Fruit fly (Drosophila melanogaster) whole organism, embryonic: ENCODE data around the gene Usf.
A peak's percentile ranks its signal among the peaks of the same experiment; 100 is the strongest.

Experiments used
- CG10209 ChIP-seq: fragments of 200-800 bp; sonication (Bioruptor generic); optimal IDR thresholded peaks from 3 replicates; lab custom pipeline; 2017; ENCODE audit warnings: missing biosample characterization, mild to moderate bottlenecking, missing genetic modification characterization, missing genetic modification reagents
- CG1024 ChIP-seq: fragments of 200-800 bp; sonication (Bioruptor generic); IDR thresholded peaks from 2 replicates; pipeline ENCODE4 v1.3.6; 2022; ENCODE audit warnings: missing biosample characterization, missing genetic modification characterization
- CG1233 ChIP-seq: fragments of 200-800 bp; sonication (Bioruptor generic); optimal IDR thresholded peaks from 4 replicates; lab custom pipeline; 2018; ENCODE audit warnings: missing biosample characterization, mild to moderate bottlenecking, missing genetic modification characterization
- CG14441 ChIP-seq: fragments of 200-800 bp; sonication (Bioruptor generic); IDR thresholded peaks from 2 replicates; pipeline ENCODE4 v1.3.6; 2022; ENCODE audit warnings: missing biosample characterization, missing genetic modification characterization
- CG14667 ChIP-seq: fragments of 200-800 bp; sonication (Bioruptor generic); IDR thresholded peaks from 2 replicates; pipeline ENCODE4 v1.3.6; 2022; ENCODE audit warnings: missing biosample characterization, missing genetic modification characterization
- CG16813 ChIP-seq: fragments of 200-800 bp; sonication (Bioruptor generic); IDR thresholded peaks from 3 replicates; pipeline ENCODE4 v1.3.6; 2022; ENCODE audit warnings: missing biosample characterization, missing genetic modification characterization; ENCODE audit not compliant: partially characterized antibody
- CG16815 ChIP-seq: fragments of 200-800 bp; sonication (Bioruptor generic); optimal IDR thresholded peaks from 3 replicates; lab custom pipeline; 2017; ENCODE audit warnings: missing biosample characterization, mild to moderate bottlenecking, missing genetic modification characterization
- CG17385 ChIP-seq: fragments of 200-800 bp; sonication (Bioruptor generic); optimal IDR thresholded peaks from 3 replicates; lab custom pipeline; 2018; ENCODE audit warnings: missing biosample characterization, mild to moderate bottlenecking, missing genetic modification characterization
- CG2712 ChIP-seq: fragments of 200-800 bp; optimal IDR thresholded peaks from 3 replicates; lab custom pipeline; 2019; ENCODE audit warnings: missing biosample characterization, mild to moderate bottlenecking, missing genetic modification characterization, moderate library complexity
- CG30020 ChIP-seq: fragments of 200-800 bp; optimal IDR thresholded peaks from 2 replicates; lab custom pipeline; 2019; ENCODE audit warnings: missing biosample characterization, mild to moderate bottlenecking, missing genetic modification characterization, moderate library complexity
- CG31224 ChIP-seq: fragments of 200-800 bp; sonication (Bioruptor generic); IDR thresholded peaks from 2 replicates; pipeline ENCODE4 v1.3.6; 2022; ENCODE audit warnings: missing biosample characterization, missing genetic modification characterization
- CG31441 ChIP-seq: fragments of 200-800 bp; sonication (Bioruptor generic); IDR thresholded peaks from 2 replicates; pipeline ENCODE4 v1.3.6; 2022; ENCODE audit warnings: missing biosample characterization, missing genetic modification characterization
- CG3281 ChIP-seq: fragments of 200-800 bp; sonication (Bioruptor generic); optimal IDR thresholded peaks from 3 replicates; lab custom pipeline; 2017; ENCODE audit warnings: missing biosample characterization, mild to moderate bottlenecking, missing genetic modification characterization
- CG43689 ChIP-seq: fragments of 200-800 bp; sonication (Bioruptor generic); IDR thresholded peaks from 2 replicates; pipeline ENCODE4 v1.3.6; 2022; ENCODE audit warnings: missing biosample characterization, missing genetic modification characterization
- CG6654 ChIP-seq: fragments of 200-800 bp; sonication (Bioruptor generic); optimal IDR thresholded peaks from 2 replicates; lab custom pipeline; 2017; ENCODE audit warnings: missing biosample characterization, mild to moderate bottlenecking, missing genetic modification characterization
- CG6813 ChIP-seq: fragments of 200-800 bp; sonication (Bioruptor generic); optimal IDR thresholded peaks from 2 replicates; lab custom pipeline; 2017; ENCODE audit warnings: missing biosample characterization, missing genetic modification characterization, mild to moderate bottlenecking, moderate library complexity, missing genetic modification reagents
- CG6854 ChIP-seq: fragments of 200-800 bp; sonication (Bioruptor generic); optimal IDR thresholded peaks from 3 replicates; lab custom pipeline; 2017; ENCODE audit warnings: missing biosample characterization, mild to moderate bottlenecking, missing genetic modification characterization
- CG7745 ChIP-seq: fragments of 200-800 bp; sonication (Bioruptor generic); optimal IDR thresholded peaks from 2 replicates; lab custom pipeline; 2018; ENCODE audit warnings: missing biosample characterization, mild to moderate bottlenecking, missing genetic modification characterization, moderate library complexity
- CG7928 ChIP-seq: fragments of 200-800 bp; sonication (Bioruptor generic); optimal IDR thresholded peaks from 2 replicates; lab custom pipeline; 2017; ENCODE audit warnings: missing biosample characterization, mild to moderate bottlenecking, missing genetic modification characterization
- CG9215 ChIP-seq: fragments of 200-800 bp; sonication (Bioruptor generic); IDR thresholded peaks from 2 replicates; pipeline ENCODE4 v1.3.6; 2022; ENCODE audit warnings: missing biosample characterization, missing genetic modification characterization
- CTCF ChIP-seq: fragments of 200-800 bp; sonication (Bioruptor generic); optimal IDR thresholded peaks from 2 replicates; lab custom pipeline; 2017; ENCODE audit warnings: missing biosample characterization, mild to moderate bottlenecking, missing genetic modification characterization, moderate library complexity
- Dad ChIP-seq: fragments of 200-800 bp; sonication (Bioruptor generic); optimal IDR thresholded peaks from 3 replicates; lab custom pipeline; 2016; ENCODE audit warnings: missing biosample characterization, missing genetic modification characterization
- Gsc ChIP-seq: fragments of 200-800 bp; sonication (Bioruptor generic); IDR thresholded peaks from 2 replicates; pipeline ENCODE4 v1.3.6; 2022; ENCODE audit warnings: missing biosample characterization, missing genetic modification characterization
- Hand ChIP-seq: fragments of 200-800 bp; sonication (Bioruptor generic); optimal IDR thresholded peaks from 2 replicates; lab custom pipeline; 2017; ENCODE audit warnings: mild to moderate bottlenecking, missing biosample characterization, missing genetic modification reagents, missing genetic modification characterization
- Lpt ChIP-seq: fragments of >200 bp; optimal IDR thresholded peaks from 2 replicates; lab custom pipeline; 2018; ENCODE audit warnings: missing biosample characterization, missing genetic modification characterization
- Med ChIP-seq: fragments of 200-800 bp; sonication (Bioruptor generic); peaks from one replicate; lab custom pipeline; 2016; ENCODE audit warnings: missing biosample characterization, missing genetic modification characterization, mild to moderate bottlenecking, inconsistent platforms, moderate library complexity
- ac ChIP-seq: fragments of 200-800 bp; sonication (Bioruptor generic); optimal IDR thresholded peaks from 3 replicates; lab custom pipeline; 2017; ENCODE audit warnings: missing biosample characterization, mild to moderate bottlenecking, missing genetic modification characterization
- amos ChIP-seq: fragments of 200-800 bp; sonication (Bioruptor generic); IDR thresholded peaks from 2 replicates; pipeline ENCODE4 v1.3.6; 2022; ENCODE audit warnings: missing biosample characterization, missing genetic modification characterization; ENCODE audit not compliant: partially characterized antibody
- bowl ChIP-seq: fragments of 200-800 bp; sonication (Bioruptor generic); IDR thresholded peaks from 2 replicates; pipeline ENCODE4 v1.3.6; 2022; ENCODE audit warnings: missing biosample characterization, missing genetic modification characterization
- chm ChIP-seq: fragments of 200-800 bp; sonication (Bioruptor generic); IDR thresholded peaks from 2 replicates; pipeline ENCODE4 v1.3.6; 2022; ENCODE audit warnings: missing biosample characterization, missing genetic modification characterization
- crc ChIP-seq: fragments of 200-800 bp; sonication (Bioruptor generic); optimal IDR thresholded peaks from 2 replicates; lab custom pipeline; 2016; ENCODE audit warnings: missing biosample characterization, missing genetic modification characterization
- fd102C ChIP-seq: fragments of 200-800 bp; sonication (Bioruptor generic); optimal IDR thresholded peaks from 2 replicates; lab custom pipeline; 2018; ENCODE audit warnings: missing biosample characterization, mild to moderate bottlenecking, missing genetic modification characterization, moderate library complexity
- fd3F ChIP-seq: fragments of 200-800 bp; sonication (Bioruptor generic); optimal IDR thresholded peaks from 2 replicates; lab custom pipeline; 2018; ENCODE audit warnings: missing biosample characterization, mild to moderate bottlenecking, missing genetic modification characterization, moderate library complexity
- gro ChIP-seq: fragments of 200-800 bp; sonication (Bioruptor generic); optimal IDR thresholded peaks from 2 replicates; lab custom pipeline; 2016; ENCODE audit warnings: missing biosample characterization, missing genetic modification characterization
- gsb ChIP-seq: fragments of 200-800 bp; sonication (Bioruptor generic); IDR thresholded peaks from 2 replicates; pipeline ENCODE4 v1.3.6; 2022; ENCODE audit warnings: missing biosample characterization, missing genetic modification characterization
- kay ChIP-seq: fragments of 200-800 bp; sonication (Bioruptor generic); optimal IDR thresholded peaks from 2 replicates; lab custom pipeline; 2016; ENCODE audit warnings: missing biosample characterization, missing genetic modification characterization
- mirr ChIP-seq: fragments of 200-800 bp; sonication (Bioruptor generic); optimal IDR thresholded peaks from 3 replicates; lab custom pipeline; 2018; ENCODE audit warnings: missing biosample characterization, mild to moderate bottlenecking, missing genetic modification characterization
- nau ChIP-seq: fragments of 200-800 bp; sonication (Bioruptor generic); optimal IDR thresholded peaks from 3 replicates; lab custom pipeline; 2017; ENCODE audit warnings: missing biosample characterization, mild to moderate bottlenecking, missing genetic modification characterization, missing genetic modification reagents
- nmo ChIP-seq: fragments of 200-800 bp; sonication (Bioruptor generic); optimal IDR thresholded peaks from 2 replicates; lab custom pipeline; 2018; ENCODE audit warnings: missing biosample characterization, mild to moderate bottlenecking, missing genetic modification characterization, moderate library complexity
- nom ChIP-seq: fragments of 200-800 bp; sonication (Bioruptor generic); optimal IDR thresholded peaks from 2 replicates; lab custom pipeline; 2017; ENCODE audit warnings: missing biosample characterization, missing genetic modification characterization, mild to moderate bottlenecking, moderate library complexity, missing genetic modification reagents
- phol ChIP-seq: fragments of 200-800 bp; sonication (Bioruptor generic); optimal IDR thresholded peaks from 3 replicates; lab custom pipeline; 2018; ENCODE audit warnings: missing biosample characterization, mild to moderate bottlenecking, missing genetic modification characterization, moderate library complexity
- prd ChIP-seq, 3 experiments: fragments of >200 bp in 2 of 3; fragments of 200-800 bp in 1 of 3; sonication (Bioruptor generic) in 1 of 3; optimal IDR thresholded peaks in 2 of 3; IDR thresholded peaks in 1 of 3; 2 replicates in 2 of 3; 3 replicates in 1 of 3; pipeline versions ENCODE4 v1.3.6 to Lab custom; 2017 to 2022; ENCODE audit warnings: missing biosample characterization in 1 of 3, missing genetic modification characterization in 1 of 3
- pros ChIP-seq: fragments of 200-800 bp; sonication (Bioruptor generic); optimal IDR thresholded peaks from 3 replicates; lab custom pipeline; 2019; ENCODE audit warnings: missing biosample characterization, mild to moderate bottlenecking, missing genetic modification characterization, moderate library complexity
- sim ChIP-seq: fragments of 200-800 bp; sonication (Bioruptor generic); IDR thresholded peaks from 2 replicates; pipeline ENCODE4 v1.3.6; 2022; ENCODE audit warnings: missing biosample characterization, missing genetic modification characterization
- sr ChIP-seq: fragments of 200-800 bp; sonication (Bioruptor generic); IDR thresholded peaks from 3 replicates; pipeline ENCODE4 v1.3.6; 2022; ENCODE audit warnings: missing biosample characterization, missing genetic modification characterization
- sug ChIP-seq: fragments of 200-800 bp; optimal IDR thresholded peaks from 2 replicates; lab custom pipeline; 2019; ENCODE audit warnings: missing biosample characterization, mild to moderate bottlenecking, missing genetic modification characterization, moderate library complexity
- tgo ChIP-seq: fragments of 200-800 bp; sonication (Bioruptor generic); IDR thresholded peaks from 3 replicates; pipeline ENCODE4 v1.3.6; 2022; ENCODE audit warnings: missing biosample characterization, missing genetic modification characterization
- unpg ChIP-seq: fragments of 200-800 bp; sonication (Bioruptor generic); optimal IDR thresholded peaks from 3 replicates; lab custom pipeline; 2018; ENCODE audit warnings: missing biosample characterization, mild to moderate bottlenecking, missing genetic modification characterization, moderate library complexity
- zf30C ChIP-seq: fragments of 200-800 bp; sonication (Bioruptor generic); optimal IDR thresholded peaks from 3 replicates; lab custom pipeline; 2018; ENCODE audit warnings: missing biosample characterization, mild to moderate bottlenecking, missing genetic modification characterization

The Usf gene

dm6 chrX:4589951-4590771 is 41.6 kb upstream of the Usf start (continued):
- peak; percentile 20 for TF ChIP-seq crc (GFP tag; lab: Kevin White, UChicago)
- peak; percentile 54 for TF ChIP-seq ac (GFP tag; lab: Kevin White, UChicago)
- peak; percentile 84 for TF ChIP-seq sr (GFP tag; lab: Robert Waterston, UW)
- peak; percentile 67 for TF ChIP-seq nom
- peak; percentile 28 for TF ChIP-seq sug (tag; lab: Kevin White, UChicago)
- peak; percentile 4 for TF ChIP-seq Dad
- TF ChIP-seq unpg (GFP tag; lab: Kevin White, UChicago): peak; percentile 84
- TF ChIP-seq Gsc (GFP tag; lab: Robert Waterston, UW): peak; percentile 83
- TF ChIP-seq zf30C (GFP tag; lab: Kevin White, UChicago): peak; percentile 81
- TF ChIP-seq bowl (GFP tag; lab: Robert Waterston, UW): peak; percentile 79
- TF ChIP-seq CG6813 (GFP tag; lab: Kevin White, UChicago): peak; percentile 70
- TF ChIP-seq amos: no peak
- TF ChIP-seq CG16813 (GFP tag; lab: Robert Waterston, UW): no peak
- peak; percentile 49 for TF ChIP-seq fd3F (GFP tag; lab: Kevin White, UChicago)
- TF ChIP-seq nmo: peak; percentile 80
- no peak for TF ChIP-seq Lpt (GFP tag; lab: Kevin White, UChicago)
- no peak for TF ChIP-seq CG7928 (GFP tag; lab: Kevin White, UChicago)
- peak; percentile 95 for TF ChIP-seq chm (GFP tag; lab: Robert Waterston, UW)
- TF ChIP-seq CG7745 (tag; lab: Kevin White, UChicago): no peak
- peak; percentile 92 for TF ChIP-seq CG14667 (GFP tag; lab: Robert Waterston, UW)
- peak; percentile 68 for TF ChIP-seq CG6654 (GFP tag; lab: Kevin White, UChicago)
- TF ChIP-seq CG17385 (GFP tag; lab: Kevin White, UChicago): peak; percentile 68
- TF ChIP-seq CG3281 (GFP tag; lab: Kevin White, UChicago): peak; percentile 49
- TF ChIP-seq gro (GFP tag; lab: Kevin White, UChicago): no peak
- peak; percentile 84 for TF ChIP-seq CG2712
- peak; percentile 94 for TF ChIP-seq Med (GFP tag; lab: Kevin White, UChicago)
- TF ChIP-seq CG6854 (GFP tag; lab: Kevin White, UChicago): peak; percentile 48
- TF ChIP-seq CG30020: no peak
- TF ChIP-seq pros (GFP tag; lab: Kevin White, UChicago): peak; percentile 70
- peak; percentile 93 for TF ChIP-seq sim (GFP tag; lab: Robert Waterston, UW)
- peak; percentile 27 for TF ChIP-seq fd102C (GFP tag; lab: Kevin White, UChicago)
- TF ChIP-seq CG1024 (GFP tag; lab: Robert Waterston, UW): peak; percentile 88
- TF ChIP-seq Hand (GFP tag; lab: Kevin White, UChicago): peak; percentile 42
- TF ChIP-seq nau (GFP tag; lab: Kevin White, UChicago): peak; percentile 68
- TF ChIP-seq CTCF: no peak
- TF ChIP-seq phol (tag; lab: Kevin White, UChicago): peak; percentile 79
- peak; percentile 84 for TF ChIP-seq CG9215 (GFP tag; lab: Robert Waterston, UW)
- TF ChIP-seq CG16815 (GFP tag; lab: Kevin White, UChicago): peak; percentile 93
- peak; percentile 66 for TF ChIP-seq kay
- TF ChIP-seq mirr (GFP tag; lab: Kevin White, UChicago): peak; percentile 28
- peak; percentile 60 for TF ChIP-seq CG31441 (GFP tag; lab: Robert Waterston, UW)
- TF ChIP-seq CG14441 (GFP tag; lab: Robert Waterston, UW): peak; percentile 92
- TF ChIP-seq gsb (GFP tag; lab: Robert Waterston, UW): peak; percentile 45; the same call in 1 of the 2 replicates
- TF ChIP-seq CG10209 (GFP tag; lab: Kevin White, UChicago): peak; percentile 85
- TF ChIP-seq CG1233 (GFP tag; lab: Kevin White, UChicago): peak; percentile 71
- no peak for TF ChIP-seq prd (optimal IDR thresholded peaks at IDR 0.05; lab: Kevin White, UChicago)
- peak; percentile 97 for TF ChIP-seq prd (GFP tag; IDR thresholded peaks at IDR 0.05; lab: Robert Waterston, UW)
- peak; percentile 80 for TF ChIP-seq CG31224
- peak; percentile 87 for TF ChIP-seq CG43689 (GFP tag; lab: Robert Waterston, UW)
- TF ChIP-seq tgo (GFP tag; lab: Robert Waterston, UW): peak; percentile 91
